Fruit fly (Drosophila melanogaster): ENCODE data around the gene CG42749.

- TF ChIP-seq Abd-B (GFP tag; optimal IDR thresholded peaks at IDR 0.05) (no peak), br (GFP tag; optimal IDR thresholded peaks at IDR 0.05) (no peak), foxo (GFP tag; optimal IDR thresholded peaks at IDR 0.05) (no peak)
Observed at dm6 chrX:5293141-5293540, 2.7 kb upstream of the CG42749 start.
